Fruit fly (Drosophila melanogaster) S2 (cell line): Measurements from ENCODE around the gene Dcps.

Experiments
- CG8478 ChIP-seq: fragments of >200 bp; optimal IDR thresholded peaks from 2 replicates; lab custom pipeline; 2018
- CTCF ChIP-seq, 2 experiments: fragments of >200 bp; optimal IDR thresholded peaks; 2 replicates each; lab custom pipeline; 2018

dm6 chr3R:5778731-5779593 is 24.4 kb upstream of the Dcps start, which contains the start of gene jagn:
- TF ChIP-seq CTCF (optimal IDR thresholded peaks at IDR 0.05; lab: Kevin White, UChicago) = peak; percentile 63 to 77
- TF ChIP-seq CG8478 (lab: Kevin White, UChicago) = no peak
